Fruit fly (Drosophila melanogaster) whole organism, adult: ENCODE measurements around the gene Dip-C.

ENCODE experiments used
- CG11617 ChIP-seq: fragments of 200-800 bp; sonication (Bioruptor generic); optimal IDR thresholded peaks from 2 replicates; lab custom pipeline; 2017; ENCODE audit warnings: mild to moderate bottlenecking, missing biosample characterization, missing genetic modification reagents, missing genetic modification characterization
- CG12768 ChIP-seq: fragments of 200-800 bp; sonication (Bioruptor generic); optimal IDR thresholded peaks from 2 replicates; lab custom pipeline; 2017; ENCODE audit warnings: missing biosample characterization, missing genetic modification characterization, mild to moderate bottlenecking, moderate library complexity, missing genetic modification reagents
- CG14711 ChIP-seq: fragments of 200-800 bp; sonication (Bioruptor generic); optimal IDR thresholded peaks from 2 replicates; lab custom pipeline; 2018; ENCODE audit warnings: missing biosample characterization, mild to moderate bottlenecking, missing genetic modification characterization, moderate library complexity
- CG1620 ChIP-seq: fragments of 200-800 bp; sonication (Bioruptor generic); optimal IDR thresholded peaks from 2 replicates; lab custom pipeline; 2016; ENCODE audit warnings: missing biosample characterization, missing genetic modification characterization
- CG33017 ChIP-seq: fragments of 200-800 bp; sonication (Bioruptor generic); optimal IDR thresholded peaks from 2 replicates; lab custom pipeline; 2018; ENCODE audit warnings: missing biosample characterization, mild to moderate bottlenecking, missing genetic modification characterization, moderate library complexity
- CG5204 ChIP-seq: fragments of 200-800 bp; sonication (Bioruptor generic); optimal IDR thresholded peaks from 2 replicates; lab custom pipeline; 2016; ENCODE audit warnings: missing biosample characterization, missing genetic modification characterization
- CG7045 ChIP-seq: fragments of 200-800 bp; sonication (Bioruptor generic); optimal IDR thresholded peaks from 2 replicates; lab custom pipeline; 2017; ENCODE audit warnings: missing biosample characterization, mild to moderate bottlenecking, missing genetic modification characterization
- CG7101 ChIP-seq: fragments of 200-800 bp; sonication (Bioruptor generic); optimal IDR thresholded peaks from 2 replicates; lab custom pipeline; 2018; ENCODE audit warnings: missing biosample characterization, mild to moderate bottlenecking, missing genetic modification characterization, moderate library complexity
- Clk ChIP-seq: fragments of 200-800 bp; sonication (Bioruptor generic); optimal IDR thresholded peaks from 2 replicates; lab custom pipeline; 2017; ENCODE audit warnings: missing biosample characterization, missing genetic modification characterization
- Crg-1 ChIP-seq: fragments of 200-800 bp; sonication (Bioruptor generic); optimal IDR thresholded peaks from 2 replicates; lab custom pipeline; 2016; ENCODE audit warnings: missing biosample characterization, missing genetic modification characterization
- Hr96 ChIP-seq: fragments of 200-800 bp; sonication (Bioruptor generic); optimal IDR thresholded peaks from 2 replicates; lab custom pipeline; 2016; ENCODE audit warnings: missing biosample characterization, missing genetic modification characterization
- Mnt ChIP-seq: fragments of 200-800 bp; sonication (Bioruptor generic); optimal IDR thresholded peaks from 2 replicates; lab custom pipeline; 2016; ENCODE audit warnings: missing biosample characterization, mild to moderate bottlenecking, missing genetic modification characterization
- bab1 ChIP-seq: fragments of 200-800 bp; sonication (Bioruptor generic); optimal IDR thresholded peaks from 3 replicates; lab custom pipeline; 2019; ENCODE audit warnings: missing biosample characterization, mild to moderate bottlenecking, missing genetic modification characterization, moderate library complexity
- cic ChIP-seq: fragments of 200-800 bp; sonication (Bioruptor generic); optimal IDR thresholded peaks from 2 replicates; lab custom pipeline; 2017; ENCODE audit warnings: missing biosample characterization, mild to moderate bottlenecking, missing genetic modification characterization, moderate library complexity
- cnc ChIP-seq, 2 experiments: fragments of >200 bp; optimal IDR thresholded peaks; 2 replicates each; lab custom pipeline; 2017
- kay ChIP-seq: fragments of 200-800 bp; sonication (Bioruptor generic); peaks from one replicate; lab custom pipeline; 2016; ENCODE audit warnings: missing biosample characterization, missing genetic modification characterization, borderline replicate concordance
- ovo ChIP-seq: fragments of 200-800 bp; sonication (Bioruptor generic); optimal IDR thresholded peaks from 2 replicates; lab custom pipeline; 2016; ENCODE audit warnings: missing biosample characterization, missing genetic modification characterization
- pad ChIP-seq: fragments of 200-800 bp; sonication (Bioruptor generic); optimal IDR thresholded peaks from 3 replicates; lab custom pipeline; 2017; ENCODE audit warnings: missing biosample characterization, missing genetic modification characterization, mild to moderate bottlenecking, moderate library complexity, missing genetic modification reagents
- tj ChIP-seq: fragments of 200-800 bp; sonication (Bioruptor generic); optimal IDR thresholded peaks from 3 replicates; lab custom pipeline; 2017; ENCODE audit warnings: missing biosample characterization, mild to moderate bottlenecking, missing genetic modification characterization, moderate library complexity
- toe ChIP-seq: fragments of 200-800 bp; sonication (Bioruptor generic); optimal IDR thresholded peaks from 2 replicates; lab custom pipeline; 2016; ENCODE audit warnings: missing biosample characterization, missing genetic modification characterization

Dip-C gene

dm6 chr3R:12382563-12382962 lies 31.0 kb downstream of the Dip-C start, which contains the start of gene CG10035:
TSS of gene CG10035 (minus strand) at chr3R:12382691.
- TF ChIP-seq CG1620 (GFP tag; lab: Kevin White, UChicago) (no peak), CG5204 (no peak), CG12768 (GFP tag; lab: Kevin White, UChicago) (no peak), CG7045 (GFP tag; lab: Kevin White, UChicago) (no peak), pad (GFP tag; lab: Kevin White, UChicago) (no peak), Crg-1 (no peak), CG11617 (GFP tag; lab: Kevin White, UChicago) (no peak), Hr96 (GFP tag; lab: Kevin White, UChicago) (no peak), cnc (optimal IDR thresholded peaks at IDR 0.05; lab: Kevin White, UChicago) (no peak), bab1 (no peak), Mnt (GFP tag; lab: Kevin White, UChicago) (no peak), kay (GFP tag; lab: Kevin White, UChicago) (no peak), CG33017 (tag; lab: Kevin White, UChicago) (no peak), ovo (GFP tag; lab: Kevin White, UChicago) (no peak), toe (GFP tag; lab: Kevin White, UChicago) (no peak), CG14711 (tag; lab: Kevin White, UChicago) (no peak), CG7101 (tag; lab: Kevin White, UChicago) (no peak)

dm6 chr3R:12381130-12381700 lies 32.3 kb downstream of the Dip-C start:
- TF ChIP-seq CG33017 (tag; lab: Kevin White, UChicago) (no peak), CG12768 (GFP tag; lab: Kevin White, UChicago) (peak; percentile 39)

- TF ChIP-seq cnc (optimal IDR thresholded peaks at IDR 0.05; lab: Kevin White, UChicago) (no peak), Crg-1 (no peak), CG14711 (tag; lab: Kevin White, UChicago) (no peak), CG7045 (GFP tag; lab: Kevin White, UChicago) (no peak), Hr96 (GFP tag; lab: Kevin White, UChicago) (no peak), Mnt (GFP tag; lab: Kevin White, UChicago) (no peak), bab1 (no peak), CG5204 (no peak), cic (GFP tag; lab: Kevin White, UChicago) (no peak), pad (GFP tag; lab: Kevin White, UChicago) (no peak), tj (GFP tag; lab: Kevin White, UChicago) (no peak), CG7101 (tag; lab: Kevin White, UChicago) (no peak), CG11617 (GFP tag; lab: Kevin White, UChicago) (no peak)
These were observed 33.9 kb downstream of the Dip-C start, which contains the start of gene GstD8 for dm6 chr3R:12379708-12380107. TSS of gene GstD8 (plus strand) at chr3R:12380008.

- TF ChIP-seq Hr96 (GFP tag; lab: Kevin White, UChicago) (no peak), cnc (optimal IDR thresholded peaks at IDR 0.05; lab: Kevin White, UChicago) (no peak), toe (GFP tag; lab: Kevin White, UChicago) (no peak), cic (GFP tag; lab: Kevin White, UChicago) (no peak), CG7101 (tag; lab: Kevin White, UChicago) (no peak), Clk (GFP tag; lab: Kevin White, UChicago) (no peak), bab1 (no peak), CG5204 (no peak)
These were observed 34.3 kb downstream of the Dip-C start for dm6 chr3R:12379249-12379648.

dm6 chr3R:12378200-12378599 lies 35.4 kb downstream of the Dip-C start, which contains the start of gene GstD7:
TSS of gene GstD7 (plus strand) at chr3R:12378500.
- TF ChIP-seq kay (GFP tag; lab: Kevin White, UChicago) (peak; percentile 18), cnc (optimal IDR thresholded peaks at IDR 0.05; lab: Kevin White, UChicago) (no peak)

dm6 chr3R:12376828-12377227 lies 36.7 kb downstream of the Dip-C start, which contains the start of gene GstD6:
TSS of gene GstD6 (plus strand) at chr3R:12377128.
- no peak for TF ChIP-seq pad (GFP tag; lab: Kevin White, UChicago)
- TF ChIP-seq toe (GFP tag; lab: Kevin White, UChicago), result no peak
- no peak for TF ChIP-seq cic (GFP tag; lab: Kevin White, UChicago)
- TF ChIP-seq CG33017 (tag; lab: Kevin White, UChicago), result no peak
- no peak for TF ChIP-seq ovo (GFP tag; lab: Kevin White, UChicago)
- no peak for TF ChIP-seq cnc (optimal IDR thresholded peaks at IDR 0.05; lab: Kevin White, UChicago)
- no peak for TF ChIP-seq kay (GFP tag; lab: Kevin White, UChicago)
- TF ChIP-seq bab1, result no peak

dm6 chr3R:12375258-12375783 lies 38.2 kb downstream of the Dip-C start, which contains the start of gene GstD5:
TSS of gene GstD5 (plus strand) at chr3R:12375733.
- no peak for TF ChIP-seq tj (GFP tag; lab: Kevin White, UChicago)
- TF ChIP-seq cnc (optimal IDR thresholded peaks at IDR 0.05; lab: Kevin White, UChicago), result no peak
- no peak for TF ChIP-seq Hr96 (GFP tag; lab: Kevin White, UChicago)
- TF ChIP-seq Clk (GFP tag; lab: Kevin White, UChicago), result no peak
- no peak for TF ChIP-seq CG7045 (GFP tag; lab: Kevin White, UChicago)
- no peak for TF ChIP-seq kay (GFP tag; lab: Kevin White, UChicago)
- no peak for TF ChIP-seq bab1
- no peak for TF ChIP-seq Crg-1
- TF ChIP-seq pad (GFP tag; lab: Kevin White, UChicago), result no peak
- no peak for TF ChIP-seq cic (GFP tag; lab: Kevin White, UChicago)
- no peak for TF ChIP-seq CG12768 (GFP tag; lab: Kevin White, UChicago)
- no peak for TF ChIP-seq CG14711 (tag; lab: Kevin White, UChicago)
- TF ChIP-seq Mnt (GFP tag; lab: Kevin White, UChicago), result no peak
- TF ChIP-seq ovo (GFP tag; lab: Kevin White, UChicago), result no peak
